Fruit fly (Drosophila melanogaster) whole organism, adult: Measurements from ENCODE around the gene Rai1.
A peak's percentile ranks its signal among the peaks of the same experiment; 100 is the strongest.

Experiments
- CG11617 ChIP-seq: fragments of 200-800 bp; sonication (Bioruptor generic); optimal IDR thresholded peaks from 2 replicates; lab custom pipeline; 2017; ENCODE audit warnings: mild to moderate bottlenecking, missing biosample characterization, missing genetic modification reagents, missing genetic modification characterization
- CG12768 ChIP-seq: fragments of 200-800 bp; sonication (Bioruptor generic); optimal IDR thresholded peaks from 2 replicates; lab custom pipeline; 2017; ENCODE audit warnings: missing biosample characterization, missing genetic modification characterization, mild to moderate bottlenecking, moderate library complexity, missing genetic modification reagents
- CG14711 ChIP-seq: fragments of 200-800 bp; sonication (Bioruptor generic); optimal IDR thresholded peaks from 2 replicates; lab custom pipeline; 2018; ENCODE audit warnings: missing biosample characterization, mild to moderate bottlenecking, missing genetic modification characterization, moderate library complexity
- CG1620 ChIP-seq: fragments of 200-800 bp; sonication (Bioruptor generic); optimal IDR thresholded peaks from 2 replicates; lab custom pipeline; 2016; ENCODE audit warnings: missing biosample characterization, missing genetic modification characterization
- CG33017 ChIP-seq: fragments of 200-800 bp; sonication (Bioruptor generic); optimal IDR thresholded peaks from 2 replicates; lab custom pipeline; 2018; ENCODE audit warnings: missing biosample characterization, mild to moderate bottlenecking, missing genetic modification characterization, moderate library complexity
- CG5204 ChIP-seq: fragments of 200-800 bp; sonication (Bioruptor generic); optimal IDR thresholded peaks from 2 replicates; lab custom pipeline; 2016; ENCODE audit warnings: missing biosample characterization, missing genetic modification characterization
- CG7045 ChIP-seq: fragments of 200-800 bp; sonication (Bioruptor generic); optimal IDR thresholded peaks from 2 replicates; lab custom pipeline; 2017; ENCODE audit warnings: missing biosample characterization, mild to moderate bottlenecking, missing genetic modification characterization
- CG7101 ChIP-seq: fragments of 200-800 bp; sonication (Bioruptor generic); optimal IDR thresholded peaks from 2 replicates; lab custom pipeline; 2018; ENCODE audit warnings: missing biosample characterization, mild to moderate bottlenecking, missing genetic modification characterization, moderate library complexity
- Clk ChIP-seq: fragments of 200-800 bp; sonication (Bioruptor generic); optimal IDR thresholded peaks from 2 replicates; lab custom pipeline; 2017; ENCODE audit warnings: missing biosample characterization, missing genetic modification characterization
- Crg-1 ChIP-seq: fragments of 200-800 bp; sonication (Bioruptor generic); optimal IDR thresholded peaks from 2 replicates; lab custom pipeline; 2016; ENCODE audit warnings: missing biosample characterization, missing genetic modification characterization
- Hr96 ChIP-seq: fragments of 200-800 bp; sonication (Bioruptor generic); optimal IDR thresholded peaks from 2 replicates; lab custom pipeline; 2016; ENCODE audit warnings: missing biosample characterization, missing genetic modification characterization
- Mnt ChIP-seq: fragments of 200-800 bp; sonication (Bioruptor generic); optimal IDR thresholded peaks from 2 replicates; lab custom pipeline; 2016; ENCODE audit warnings: missing biosample characterization, mild to moderate bottlenecking, missing genetic modification characterization
- bab1 ChIP-seq: fragments of 200-800 bp; sonication (Bioruptor generic); optimal IDR thresholded peaks from 3 replicates; lab custom pipeline; 2019; ENCODE audit warnings: missing biosample characterization, mild to moderate bottlenecking, missing genetic modification characterization, moderate library complexity
- cic ChIP-seq: fragments of 200-800 bp; sonication (Bioruptor generic); optimal IDR thresholded peaks from 2 replicates; lab custom pipeline; 2017; ENCODE audit warnings: missing biosample characterization, mild to moderate bottlenecking, missing genetic modification characterization, moderate library complexity
- cnc ChIP-seq, 2 experiments: fragments of >200 bp; optimal IDR thresholded peaks; 2 replicates each; lab custom pipeline; 2017
- kay ChIP-seq: fragments of 200-800 bp; sonication (Bioruptor generic); peaks from one replicate; lab custom pipeline; 2016; ENCODE audit warnings: missing biosample characterization, missing genetic modification characterization, borderline replicate concordance
- ovo ChIP-seq: fragments of 200-800 bp; sonication (Bioruptor generic); optimal IDR thresholded peaks from 2 replicates; lab custom pipeline; 2016; ENCODE audit warnings: missing biosample characterization, missing genetic modification characterization
- pad ChIP-seq: fragments of 200-800 bp; sonication (Bioruptor generic); optimal IDR thresholded peaks from 3 replicates; lab custom pipeline; 2017; ENCODE audit warnings: missing biosample characterization, missing genetic modification characterization, mild to moderate bottlenecking, moderate library complexity, missing genetic modification reagents
- tj ChIP-seq: fragments of 200-800 bp; sonication (Bioruptor generic); optimal IDR thresholded peaks from 3 replicates; lab custom pipeline; 2017; ENCODE audit warnings: missing biosample characterization, mild to moderate bottlenecking, missing genetic modification characterization, moderate library complexity
- toe ChIP-seq: fragments of 200-800 bp; sonication (Bioruptor generic); optimal IDR thresholded peaks from 2 replicates; lab custom pipeline; 2016; ENCODE audit warnings: missing biosample characterization, missing genetic modification characterization

The Rai1 gene

DNA sequence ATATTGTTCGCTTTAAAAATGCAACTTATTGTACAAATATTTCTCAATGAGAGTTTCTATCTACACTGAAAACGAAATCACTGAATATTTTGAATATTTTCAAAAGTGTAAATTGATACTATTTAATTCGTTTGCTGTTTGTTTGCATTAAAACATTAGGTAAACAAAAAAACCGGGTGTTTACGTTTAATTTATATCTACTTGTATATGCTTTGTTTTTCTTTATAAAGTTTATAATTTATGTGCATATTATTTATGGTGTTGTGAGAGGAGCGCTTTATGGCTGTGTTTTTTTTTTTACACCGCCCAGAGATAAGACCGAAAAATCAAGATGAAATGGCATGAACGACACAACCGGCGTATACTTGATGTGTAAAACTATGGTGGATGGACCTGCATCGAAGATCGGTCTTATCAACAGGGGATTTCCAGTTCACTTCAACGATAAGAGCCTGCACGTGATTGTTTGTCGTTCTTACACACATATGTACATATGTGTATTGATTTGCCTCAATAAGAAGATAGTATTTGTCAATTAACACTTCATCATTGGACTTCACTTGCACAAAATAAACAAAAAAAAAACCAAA, 26.4 kb upstream of the Rai1 start:
- TF ChIP-seq cic (peak; percentile 8), kay (GFP tag; lab: Kevin White, UChicago) (no peak), CG11617 (GFP tag; lab: Kevin White, UChicago) (no peak), Hr96 (GFP tag; lab: Kevin White, UChicago) (no peak), CG5204 (no peak), CG14711 (tag; lab: Kevin White, UChicago) (peak; percentile 55), CG7101 (no peak), cnc (optimal IDR thresholded peaks at IDR 0.05; lab: Kevin White, UChicago) (no peak), Crg-1 (GFP tag; lab: Kevin White, UChicago) (no peak), tj (GFP tag; lab: Kevin White, UChicago) (no peak), CG33017 (no peak), pad (GFP tag; lab: Kevin White, UChicago) (no peak), ovo (GFP tag; lab: Kevin White, UChicago) (no peak), CG7045 (GFP tag; lab: Kevin White, UChicago) (no peak)

DNA sequence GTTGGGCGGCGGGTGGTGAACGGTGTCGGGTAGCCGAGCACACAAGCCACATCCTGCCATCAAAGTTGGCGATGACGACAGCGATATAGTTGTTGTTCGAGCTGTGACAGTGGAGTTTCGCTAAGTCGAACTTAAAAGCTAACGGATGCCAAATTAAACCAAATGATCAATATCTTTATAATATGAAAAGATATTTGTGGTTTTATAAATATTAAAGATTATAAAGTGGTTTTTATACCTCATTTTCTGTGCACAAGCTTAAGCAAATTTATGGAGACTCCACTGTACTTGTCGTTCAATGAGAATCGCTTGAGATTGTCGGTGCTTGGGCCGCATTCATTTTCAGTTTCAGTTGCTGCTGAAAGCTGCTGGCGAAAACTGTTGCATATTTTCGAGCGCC, 18.9 kb upstream of the Rai1 start:
- TF ChIP-seq CG7101 (no peak), CG14711 (tag; lab: Kevin White, UChicago) (peak; percentile 21), bab1 (GFP tag; lab: Kevin White, UChicago) (peak; percentile 2), ovo (GFP tag; lab: Kevin White, UChicago) (no peak)

DNA sequence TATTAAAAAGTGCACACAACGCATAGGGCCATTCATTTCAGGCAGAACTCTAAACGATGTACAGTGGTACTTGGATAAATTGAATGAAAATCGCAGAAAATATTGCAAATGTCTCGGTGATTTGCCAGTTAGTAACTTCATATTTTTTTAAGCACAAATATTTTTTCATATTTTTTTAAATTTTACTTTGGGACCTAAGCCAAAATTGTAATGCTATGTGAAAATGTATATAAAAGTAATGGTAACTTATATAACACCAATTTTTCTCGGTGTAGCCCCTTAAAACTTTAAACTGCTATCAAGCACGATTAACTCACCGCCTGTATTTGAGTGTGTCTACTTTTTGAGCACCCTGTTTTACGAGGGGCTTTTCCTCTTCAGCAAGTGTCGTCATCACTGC, 18.1 kb upstream of the Rai1 start:
- TF ChIP-seq bab1 (GFP tag; lab: Kevin White, UChicago) (peak; percentile 23), CG33017 (no peak), CG12768 (GFP tag; lab: Kevin White, UChicago) (no peak), cnc (optimal IDR thresholded peaks at IDR 0.05; lab: Kevin White, UChicago) (no peak), kay (GFP tag; lab: Kevin White, UChicago) (no peak)

DNA sequence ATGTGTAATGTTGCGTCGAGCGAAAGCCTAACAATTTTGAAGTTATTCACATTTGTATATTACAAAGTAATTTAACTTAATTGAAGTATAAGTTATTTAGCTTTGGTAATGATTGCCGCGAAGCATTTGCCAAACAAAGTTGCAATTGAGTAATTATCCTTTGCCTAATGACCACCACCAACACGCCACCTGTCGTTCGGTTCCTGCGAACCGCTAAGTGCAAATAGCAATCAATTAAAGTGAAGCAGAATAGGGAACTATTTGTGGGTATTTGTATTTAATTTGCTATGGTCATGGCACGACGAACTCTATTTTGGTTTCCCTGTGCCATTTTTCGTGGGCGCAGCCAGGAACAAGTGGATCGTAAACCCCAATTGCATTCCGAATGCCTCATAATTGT, 17.5 kb upstream of the Rai1 start:
- TF ChIP-seq CG12768 (GFP tag; lab: Kevin White, UChicago) (no peak), CG7101 (no peak), CG11617 (GFP tag; lab: Kevin White, UChicago) (no peak), pad (GFP tag; lab: Kevin White, UChicago) (no peak), bab1 (GFP tag; lab: Kevin White, UChicago) (no peak)

DNA sequence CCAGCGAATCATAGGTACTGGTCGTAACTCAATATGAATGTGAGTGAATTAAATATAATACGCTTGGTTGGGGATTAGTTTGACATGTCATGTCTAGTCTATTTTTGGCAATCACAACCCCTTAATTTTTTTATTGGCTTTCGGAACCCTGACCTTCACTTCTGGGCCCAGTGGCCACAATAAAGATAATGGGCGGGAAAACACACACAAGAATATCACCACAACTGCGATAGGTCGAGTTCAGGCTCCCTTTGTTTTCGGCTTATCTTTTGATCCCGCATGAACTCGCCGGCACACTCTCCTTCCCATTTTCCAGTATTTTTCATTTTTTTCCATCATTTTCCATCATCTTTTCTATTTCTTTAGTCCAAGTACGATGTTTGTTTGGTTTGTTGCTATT, 15.0 kb upstream of the Rai1 start:
- TF ChIP-seq Hr96 (GFP tag; lab: Kevin White, UChicago) (no peak), Mnt (no peak), ovo (GFP tag; lab: Kevin White, UChicago) (no peak), cnc (optimal IDR thresholded peaks at IDR 0.05; lab: Kevin White, UChicago) (no peak), kay (GFP tag; lab: Kevin White, UChicago) (no peak), bab1 (GFP tag; lab: Kevin White, UChicago) (no peak), Clk (GFP tag; lab: Kevin White, UChicago) (no peak), cic (no peak), Crg-1 (GFP tag; lab: Kevin White, UChicago) (no peak), CG11617 (GFP tag; lab: Kevin White, UChicago) (no peak), tj (GFP tag; lab: Kevin White, UChicago) (no peak), CG5204 (no peak), CG33017 (no peak), CG1620 (GFP tag; lab: Kevin White, UChicago) (no peak), CG12768 (GFP tag; lab: Kevin White, UChicago) (no peak), CG7045 (GFP tag; lab: Kevin White, UChicago) (no peak), pad (GFP tag; lab: Kevin White, UChicago) (no peak)

DNA sequence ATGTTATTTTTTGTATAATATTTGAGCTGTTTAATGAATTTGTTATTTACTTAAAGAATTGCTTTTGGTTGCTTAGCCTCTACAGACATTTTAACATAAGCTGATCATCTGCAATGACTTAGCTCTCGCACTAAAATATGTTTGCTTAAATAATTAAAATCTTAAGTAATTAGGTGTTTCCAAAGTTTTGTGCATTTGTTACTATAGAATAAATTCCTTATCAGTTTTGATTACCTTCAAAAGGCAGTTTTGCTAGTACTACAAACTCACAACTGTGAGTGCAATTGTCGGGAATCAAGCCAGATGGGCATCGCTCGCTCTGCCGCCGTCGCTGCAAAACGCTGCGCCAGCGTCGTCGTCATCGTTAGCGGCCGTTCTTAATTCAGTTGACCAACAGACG, 13.4 kb upstream of the Rai1 start:
- no peak for TF ChIP-seq kay (GFP tag; lab: Kevin White, UChicago)
- no peak for TF ChIP-seq pad (GFP tag; lab: Kevin White, UChicago)
- no peak for TF ChIP-seq Crg-1 (GFP tag; lab: Kevin White, UChicago)
- TF ChIP-seq cnc (optimal IDR thresholded peaks at IDR 0.05; lab: Kevin White, UChicago), result no peak
- no peak for TF ChIP-seq toe (GFP tag; lab: Kevin White, UChicago)
- no peak for TF ChIP-seq CG14711 (tag; lab: Kevin White, UChicago)
- TF ChIP-seq Clk (GFP tag; lab: Kevin White, UChicago), result no peak
- no peak for TF ChIP-seq Mnt
- no peak for TF ChIP-seq CG7045 (GFP tag; lab: Kevin White, UChicago)
- TF ChIP-seq CG12768 (GFP tag; lab: Kevin White, UChicago), result no peak
- TF ChIP-seq CG11617 (GFP tag; lab: Kevin White, UChicago), result no peak
- no peak for TF ChIP-seq CG1620 (GFP tag; lab: Kevin White, UChicago)
- no peak for TF ChIP-seq bab1 (GFP tag; lab: Kevin White, UChicago)
- TF ChIP-seq CG7101, result no peak
- TF ChIP-seq Hr96 (GFP tag; lab: Kevin White, UChicago), result no peak
- no peak for TF ChIP-seq ovo (GFP tag; lab: Kevin White, UChicago)
- TF ChIP-seq cic, result no peak
- TF ChIP-seq CG5204, result no peak
- TF ChIP-seq CG33017, result no peak

DNA sequence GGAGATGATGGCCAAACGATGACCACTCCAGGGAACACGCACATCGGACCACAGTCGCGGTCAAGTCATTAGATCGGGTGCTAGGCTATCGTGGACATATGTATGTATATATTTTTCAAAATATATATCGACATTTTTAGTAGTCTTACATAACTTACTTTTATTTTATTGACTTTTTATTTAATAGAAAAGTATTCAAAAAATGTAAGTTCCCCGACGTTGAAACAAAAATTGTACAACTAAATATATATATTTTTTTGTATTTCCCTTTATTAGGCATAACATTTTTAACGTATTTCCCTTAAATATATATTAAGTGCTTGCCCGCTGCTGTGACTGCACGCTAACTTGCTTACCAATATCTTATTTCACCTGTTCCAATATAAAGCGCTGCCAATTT, 12.0 kb upstream of the Rai1 start:
- no peak for TF ChIP-seq tj (GFP tag; lab: Kevin White, UChicago)
- no peak for TF ChIP-seq cic
- no peak for TF ChIP-seq Mnt
- TF ChIP-seq CG5204, result no peak
- no peak for TF ChIP-seq CG1620 (GFP tag; lab: Kevin White, UChicago)
- TF ChIP-seq CG12768 (GFP tag; lab: Kevin White, UChicago), result no peak
- TF ChIP-seq pad (GFP tag; lab: Kevin White, UChicago), result no peak
- no peak for TF ChIP-seq Hr96 (GFP tag; lab: Kevin White, UChicago)
- TF ChIP-seq cnc (optimal IDR thresholded peaks at IDR 0.05; lab: Kevin White, UChicago), result no peak
- TF ChIP-seq CG7101, result no peak
